Worm (Caenorhabditis elegans): ENCODE measurements around the gene rnf-113.

- no peak for TF ChIP-seq sox-2 (GFP tag; IDR thresholded peaks at IDR 0.05)
- no peak for TF ChIP-seq K02D7.2 (tag; optimal IDR thresholded peaks at IDR 0.05)
- no peak for TF ChIP-seq elt-4 (tag; optimal IDR thresholded peaks at IDR 0.05)
Observed at ce11 chrIII:10794049-10794448, 36.6 kb upstream of the rnf-113 start, which contains the start of gene clec-163.

All from whole organism, late embryonic.